Worm (Caenorhabditis elegans): ENCODE data around the gene fbxb-5.
"Not testable (repeated sequence)": the region's sequence is repeated elsewhere in the genome, so short reads cannot be mapped to it uniquely, and the experiment has no call there.

DNA sequence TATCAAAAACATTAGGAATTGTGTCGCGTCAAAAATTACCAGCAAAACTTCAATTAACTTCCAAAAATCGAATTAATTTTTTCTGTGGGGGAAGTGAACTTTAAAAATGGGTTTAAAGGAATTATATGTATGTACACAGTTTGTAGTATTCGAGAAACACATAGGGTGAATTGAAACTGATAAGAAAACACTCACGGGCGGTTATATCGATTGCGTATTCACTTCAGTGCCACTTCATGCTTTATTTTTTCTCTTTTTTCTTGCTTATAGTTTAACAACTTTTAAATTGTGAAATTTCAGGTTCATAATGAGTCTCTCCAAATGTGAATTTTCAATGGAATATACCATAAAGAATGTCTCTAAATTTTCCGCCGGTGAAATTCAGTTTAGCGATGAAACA is 49.1 kb upstream of the fbxb-5 start, which contains the start of gene math-26:
- TF ChIP-seq lir-3 (tag; optimal IDR thresholded peaks at IDR 0.05; ENCODE audit: poor library complexity); unc-62 (GFP tag; optimal IDR thresholded peaks at IDR 0.05); nhr-237 (tag; optimal IDR thresholded peaks at IDR 0.05); ces-1 (GFP tag; optimal IDR thresholded peaks at IDR 0.05): not testable (repeated sequence)

All from whole organism, L1 larva.